Fruit fly (Drosophila melanogaster) Kc167 (cell line): ENCODE data around the gene frj.

Experiments
- Myc ChIP-seq: fragments of >200 bp; optimal IDR thresholded peaks from 2 replicates; lab custom pipeline; 2017; ENCODE audit warnings: missing external identifiers
- Sin3A ChIP-seq: fragments of >200 bp; optimal IDR thresholded peaks from 2 replicates; lab custom pipeline; 2018; ENCODE audit warnings: missing external identifiers
- h ChIP-seq: fragments of >200 bp; optimal IDR thresholded peaks from 3 replicates; lab custom pipeline; 2018; ENCODE audit warnings: missing external identifiers
- insv ChIP-seq: fragments of >200 bp; optimal IDR thresholded peaks from 3 replicates; lab custom pipeline; 2018; ENCODE audit warnings: missing external identifiers
- psq ChIP-seq: fragments of >200 bp; optimal IDR thresholded peaks from 2 replicates; lab custom pipeline; 2017; ENCODE audit warnings: missing external identifiers
- ttk ChIP-seq: sonication (Bioruptor generic); optimal IDR thresholded peaks from 2 replicates; lab custom pipeline; 2017; ENCODE audit warnings: missing external identifiers

The frj gene

dm6 chr2L:6473076-6474037, 17.5 kb downstream of the frj start, which contains the start of gene mmy:
Gene mmy, minus strand, starts transcription at chr2L:6473904.
- TF ChIP-seq psq (lab: Kevin White, UChicago) (no peak), Myc (no peak)

- TF ChIP-seq Myc, result no peak
- TF ChIP-seq psq (lab: Kevin White, UChicago), result no peak
- TF ChIP-seq ttk (lab: Kevin White, UChicago), result no peak
Observed at dm6 chr2L:6474298-6474697, 18.4 kb downstream of the frj start.

- TF ChIP-seq ttk (lab: Kevin White, UChicago) (no peak), Sin3A (no peak), psq (lab: Kevin White, UChicago) (no peak), insv (no peak), Myc (no peak), h (no peak)
Observed at dm6 chr2L:6474878-6475582, 19.2 kb downstream of the frj start.

dm6 chr2L:6476753-6477152, 20.9 kb downstream of the frj start, which contains the start of gene CG9536:
Gene CG9536, minus strand, starts transcription at chr2L:6476975.
- TF ChIP-seq insv (no peak), Myc (no peak), ttk (lab: Kevin White, UChicago) (no peak), psq (lab: Kevin White, UChicago) (no peak), Sin3A (no peak), h (no peak)

dm6 chr2L:6479226-6479906, 23.5 kb downstream of the frj start:
- TF ChIP-seq ttk (lab: Kevin White, UChicago) (no peak), psq (lab: Kevin White, UChicago) (no peak), h (no peak), Myc (no peak), Sin3A (no peak), insv (no peak)

dm6 chr2L:6480212-6480994, 24.6 kb downstream of the frj start, which contains the start of the genes Sec61alpha and Daxx:
Gene Sec61alpha, minus strand, starts transcription at chr2L:6480575.
Gene Daxx, plus strand, starts transcription at chr2L:6480929.
- TF ChIP-seq ttk (lab: Kevin White, UChicago) (no peak), psq (lab: Kevin White, UChicago) (no peak), Myc (no peak), Sin3A (no peak), insv (no peak), h (no peak)

- TF ChIP-seq Myc (no peak), h (no peak), Sin3A (no peak)
Observed at dm6 chr2L:6481310-6481738, 25.5 kb downstream of the frj start.

dm6 chr2L:6488676-6489140, 32.9 kb downstream of the frj start, which contains the start of the genes KFase and epsilonCOP:
Gene KFase, minus strand, starts transcription at chr2L:6488756.
Gene epsilonCOP, plus strand, starts transcription at chr2L:6489090.
- TF ChIP-seq Myc (no peak), psq (lab: Kevin White, UChicago) (no peak), ttk (lab: Kevin White, UChicago) (no peak), Sin3A (no peak), h (no peak)

dm6 chr2L:6490783-6491249, 35.0 kb downstream of the frj start, which contains the start of the genes Phf5a and CG31638:
Gene Phf5a, minus strand, starts transcription at chr2L:6490843.
Gene CG31638, plus strand, starts transcription at chr2L:6491061.
- no peak for TF ChIP-seq ttk (lab: Kevin White, UChicago)
- TF ChIP-seq psq (lab: Kevin White, UChicago), result no peak
- no peak for TF ChIP-seq h
- no peak for TF ChIP-seq Myc
- no peak for TF ChIP-seq Sin3A
- TF ChIP-seq insv, result no peak

- TF ChIP-seq h (no peak), Sin3A (no peak), insv (no peak), ttk (lab: Kevin White, UChicago) (no peak), psq (lab: Kevin White, UChicago) (no peak), Myc (no peak)
Observed at dm6 chr2L:6494405-6494816, 38.6 kb downstream of the frj start, which contains the start of gene CG9547. Gene CG9547, minus strand, starts transcription at chr2L:6494532.

- no peak for TF ChIP-seq Sin3A
Observed at dm6 chr2L:6496753-6497152, 40.9 kb downstream of the frj start, which contains the start of gene CG9550. Gene CG9550, plus strand, starts transcription at chr2L:6497053.

- TF ChIP-seq Myc, result no peak
- no peak for TF ChIP-seq ttk (lab: Kevin White, UChicago)
- TF ChIP-seq Sin3A, result no peak
- no peak for TF ChIP-seq psq (lab: Kevin White, UChicago)
- TF ChIP-seq insv, result no peak
Observed at dm6 chr2L:6498448-6498847, 42.6 kb downstream of the frj start, which contains the start of gene CG31637. Gene CG31637, plus strand, starts transcription at chr2L:6498647.
